Fruit fly (Drosophila melanogaster): Measurements from ENCODE around the gene CG31198.

DNA sequence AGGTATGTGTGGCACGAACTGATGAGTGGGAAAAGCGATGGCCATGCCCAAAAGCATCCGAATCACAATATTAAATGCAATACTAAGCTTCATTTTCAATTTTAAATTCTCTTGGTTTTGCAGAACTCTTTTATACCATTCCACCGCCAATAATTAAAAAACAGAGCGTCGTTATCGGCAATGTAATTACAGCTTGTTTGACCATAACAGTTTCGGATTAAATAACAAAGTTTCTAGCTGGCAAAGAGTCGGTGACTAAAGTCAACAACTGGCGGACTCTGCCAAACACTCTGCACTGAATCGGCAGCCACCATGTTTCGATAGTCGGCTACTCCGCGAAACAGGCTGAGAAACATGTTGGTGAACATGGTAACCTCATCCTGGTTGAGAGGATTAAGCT is 16.9 kb upstream of the CG31198 start, which contains the start of gene CG42870:
- TF ChIP-seq rn (GFP tag; IDR thresholded peaks at IDR 0.05): no peak
- TF ChIP-seq Ets98B (GFP tag; IDR thresholded peaks at IDR 0.05): no peak
- no peak for TF ChIP-seq CG4496 (GFP tag; IDR thresholded peaks at IDR 0.05)
- no peak for TF ChIP-seq CG15710 (tag; optimal IDR thresholded peaks at IDR 0.05)
